Worm (Caenorhabditis elegans) whole organism, L2 larva: ENCODE data around the gene cld-9.

Source experiments
- blmp-1 ChIP-seq: sonication (generic microtip); optimal IDR thresholded peaks from 2 replicates; lab custom pipeline; 2017; ENCODE audit warnings: missing genetic modification characterization, mild to moderate bottlenecking, missing compliant biosample characterization, antibody characterized with exemption, moderate library complexity; ENCODE audit not compliant: insufficient read depth
- lsy-2 ChIP-seq, 2 experiments: fragments of 150-350 bp in 1 of 2; sonication (generic microtip) in 1 of 2; optimal IDR thresholded peaks; 2 replicates each; lab custom pipeline; 2014 to 2017; ENCODE audit warnings: missing biosample characterization in 2 of 2, missing genetic modification characterization in 2 of 2
- nhr-10 ChIP-seq: sonication (generic microtip); optimal IDR thresholded peaks from 2 replicates; lab custom pipeline; 2017; ENCODE audit warnings: missing biosample characterization, missing genetic modification characterization
- skn-1 ChIP-seq: sonication (generic microtip); optimal IDR thresholded peaks from 2 replicates; lab custom pipeline; 2017; ENCODE audit warnings: missing biosample characterization, missing genetic modification characterization
- sma-9 ChIP-seq, 2 experiments: fragments of 150-350 bp in 1 of 2; sonication (generic microtip) in 1 of 2; optimal IDR thresholded peaks; 2 replicates each; lab custom pipeline; 2014 to 2016; ENCODE audit warnings: missing genetic modification characterization in 2 of 2, mild to moderate bottlenecking in 1 of 2, missing biosample characterization in 1 of 2, missing compliant biosample characterization in 1 of 2, missing genetic modification reagents in 1 of 2, moderate library complexity in 1 of 2
- snpc-4 ChIP-seq: fragments of 150-350 bp; optimal IDR thresholded peaks from 2 replicates; lab custom pipeline; 2014; ENCODE audit warnings: missing biosample characterization, missing genetic modification characterization
- unc-62 ChIP-seq: fragments of 150-350 bp; optimal IDR thresholded peaks from 2 replicates; lab custom pipeline; 2014; ENCODE audit warnings: missing biosample characterization, missing genetic modification reagents, missing genetic modification characterization
- zag-1 ChIP-seq: fragments of 150-350 bp; optimal IDR thresholded peaks from 2 replicates; lab custom pipeline; 2014; ENCODE audit warnings: missing biosample characterization, missing genetic modification characterization

DNA sequence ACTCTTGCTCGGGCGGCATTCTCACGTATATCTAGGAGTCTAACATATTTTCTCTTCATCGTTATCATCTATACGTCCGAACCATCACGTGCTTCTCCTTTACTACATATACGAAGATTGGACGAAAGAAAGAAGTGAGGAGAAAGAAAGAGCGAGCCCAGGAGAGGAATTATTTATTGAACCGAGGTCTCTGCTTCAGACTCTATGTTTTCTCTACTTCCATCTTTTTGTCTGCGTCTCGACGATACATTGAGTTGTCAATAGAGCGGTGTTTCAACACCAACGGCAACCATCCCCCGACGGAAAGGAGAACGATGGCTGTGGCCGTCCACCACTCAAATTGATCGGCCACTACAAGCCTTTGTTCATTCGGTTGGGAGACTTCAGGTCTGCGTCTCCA lies 37.7 kb upstream of the cld-9 start:
- TF ChIP-seq blmp-1 (tag; lab: Kevin White, UChicago) (peak; percentile 41), nhr-10 (tag; lab: Kevin White, UChicago) (no peak), lsy-2 (tag; optimal IDR thresholded peaks at IDR 0.05; lab: Kevin White, UChicago) (peak; percentile 44 to 87), snpc-4 (tag; lab: Kevin White, UChicago) (peak; percentile 81), sma-9 (GFP tag; optimal IDR thresholded peaks at IDR 0.05; lab: Kevin White, UChicago) (peak; percentile 88), sma-9 (tag; optimal IDR thresholded peaks at IDR 0.05; lab: Kevin White, UChicago) (no peak), zag-1 (tag; lab: Kevin White, UChicago) (peak; percentile 72), skn-1 (peak; percentile 69), unc-62 (no peak)
